Fruit fly (Drosophila melanogaster): ENCODE measurements around the gene CG13786.

The CG13786 gene

DNA sequence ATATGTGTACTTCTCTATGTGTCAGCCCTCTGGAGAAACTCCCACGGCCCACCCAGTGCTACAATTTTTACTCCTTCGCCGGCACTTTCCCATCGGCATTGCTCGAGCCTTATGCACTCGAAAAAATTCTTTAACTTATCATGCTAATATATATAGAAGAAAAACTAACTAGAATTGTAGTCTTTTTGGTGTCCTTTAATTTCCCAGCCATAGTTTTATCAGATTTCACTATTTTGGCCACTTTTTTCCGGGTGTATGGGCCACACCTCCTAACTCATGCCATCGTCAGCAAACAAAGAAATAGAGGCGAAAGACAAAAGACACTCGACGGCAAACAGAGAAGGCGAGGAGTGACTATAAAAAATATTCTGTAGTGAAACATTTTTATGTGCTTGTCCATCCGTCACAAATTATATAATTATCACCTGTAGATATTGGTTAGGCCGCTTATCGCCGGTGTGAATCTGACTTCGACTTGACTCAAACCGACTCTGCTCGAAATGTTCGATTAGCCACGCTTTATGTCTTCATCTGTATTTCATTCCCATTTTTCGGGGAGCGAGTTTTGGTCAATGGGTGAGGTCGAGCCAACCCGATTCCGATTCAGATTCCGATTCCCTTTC, 46.1 kb upstream of the CG13786 start (continued):
- TF ChIP-seq Opbp (GFP tag; IDR thresholded peaks at IDR 0.05; ENCODE audit: partially characterized antibody) (no peak), Atf-2 (GFP tag; optimal IDR thresholded peaks at IDR 0.05) (no peak), Sox102F (GFP tag; optimal IDR thresholded peaks at IDR 0.05) (peak; percentile 20), CG2202 (tag; optimal IDR thresholded peaks at IDR 0.05) (peak; percentile 5), CG4328 (GFP tag; optimal IDR thresholded peaks at IDR 0.05) (no peak), Rx (GFP tag; IDR thresholded peaks at IDR 0.05) (no peak), CG11504 (tag; optimal IDR thresholded peaks at IDR 0.05) (peak; percentile 13), ken (GFP tag; IDR thresholded peaks at IDR 0.05) (no peak), bigmax (GFP tag; optimal IDR thresholded peaks at IDR 0.05) (no peak), shn (GFP tag; optimal IDR thresholded peaks at IDR 0.05) (no peak), CG12071 (GFP tag; optimal IDR thresholded peaks at IDR 0.05) (no peak), CkIIα-i1 (GFP tag; IDR thresholded peaks at IDR 0.05) (no peak), CG7271 (tag; optimal IDR thresholded peaks at IDR 0.05) (no peak), YL-1 (GFP tag; optimal IDR thresholded peaks at IDR 0.05) (no peak), ems (GFP tag; optimal IDR thresholded peaks at IDR 0.05) (no peak), otp (GFP tag; IDR thresholded peaks at IDR 0.05) (peak; percentile 43; the same call in 1 of the 3 replicates), CG2199 (GFP tag; IDR thresholded peaks at IDR 0.05) (no peak), CG14014 (GFP tag; IDR thresholded peaks at IDR 0.05) (no peak), CG10979 (tag; optimal IDR thresholded peaks at IDR 0.05) (peak; percentile 40), maf-S (GFP tag; optimal IDR thresholded peaks at IDR 0.05) (no peak), sima (GFP tag; optimal IDR thresholded peaks at IDR 0.05) (no peak), cwo (GFP tag; optimal IDR thresholded peaks at IDR 0.05) (no peak), E2f1 (GFP tag; IDR thresholded peaks at IDR 0.05) (no peak), usp (GFP tag; optimal IDR thresholded peaks at IDR 0.05) (no peak), zfh1 (GFP tag; IDR thresholded peaks at IDR 0.05) (peak; percentile 71; the same call in 2 of the 3 replicates), CG11695 (GFP tag; IDR thresholded peaks at IDR 0.05) (no peak), Ssrp (tag; optimal IDR thresholded peaks at IDR 0.05) (no peak), CG11560 (tag; IDR thresholded peaks at IDR 0.05) (no peak), Hmx (GFP tag; optimal IDR thresholded peaks at IDR 0.05) (no peak), dmrt11E (tag; optimal IDR thresholded peaks at IDR 0.05) (peak; percentile 66), CG4360 (GFP tag; IDR thresholded peaks at IDR 0.05) (no peak), CG6791 (GFP tag; IDR thresholded peaks at IDR 0.05; ENCODE audit: partially characterized antibody) (no peak), CG4730 (GFP tag; IDR thresholded peaks at IDR 0.05) (no peak), CG4854 (GFP tag; optimal IDR thresholded peaks at IDR 0.05) (no peak), gcm2 (GFP tag; optimal IDR thresholded peaks at IDR 0.05) (no peak), CG12299 (tag; optimal IDR thresholded peaks at IDR 0.05) (no peak), CG2120 (GFP tag; optimal IDR thresholded peaks at IDR 0.05) (no peak), nom (GFP tag; optimal IDR thresholded peaks at IDR 0.05) (no peak), Xrp1 (GFP tag; IDR thresholded peaks at IDR 0.05) (peak; percentile 59; the same call in 1 of the 2 replicates), Hr3 (GFP tag; optimal IDR thresholded peaks at IDR 0.05) (no peak), Mrtf (GFP tag; IDR thresholded peaks at IDR 0.05) (no peak), CG17186 (GFP tag; optimal IDR thresholded peaks at IDR 0.05) (no peak), ewg (GFP tag; optimal IDR thresholded peaks at IDR 0.05) (no peak), lmd (GFP tag; IDR thresholded peaks at IDR 0.05) (no peak), CG10366 (GFP tag; IDR thresholded peaks at IDR 0.05) (peak; percentile 38), tll (GFP tag; optimal IDR thresholded peaks at IDR 0.05) (no peak), tin (GFP tag; optimal IDR thresholded peaks at IDR 0.05) (peak; percentile 23), Abd-B (GFP tag; optimal IDR thresholded peaks at IDR 0.05) (no peak), hb (GFP tag; IDR thresholded peaks at IDR 0.05; ENCODE audit: partially characterized antibody) (no peak), Hey (tag; optimal IDR thresholded peaks at IDR 0.05) (no peak), jumu (GFP tag; optimal IDR thresholded peaks at IDR 0.05) (no peak)
